Fruit fly (Drosophila melanogaster) whole organism, embryonic: ENCODE measurements around the gene xmas.

Experiments
- Atf-2 ChIP-seq: fragments of 200-800 bp; sonication (Bioruptor generic); optimal IDR thresholded peaks from 2 replicates; lab custom pipeline; 2016; ENCODE audit warnings: missing biosample characterization, missing genetic modification characterization
- Awh ChIP-seq: fragments of 200-800 bp; sonication (Bioruptor generic); IDR thresholded peaks from 2 replicates; pipeline ENCODE4, ENCODE4 v1.3.6; 2022; ENCODE audit warnings: missing biosample characterization, missing genetic modification characterization
- CG10147 ChIP-seq: fragments of 200-800 bp; sonication (Bioruptor generic); optimal IDR thresholded peaks from 2 replicates; lab custom pipeline; 2019; ENCODE audit warnings: missing biosample characterization, mild to moderate bottlenecking, missing genetic modification characterization, moderate library complexity
- CG1024 ChIP-seq: fragments of 200-800 bp; sonication (Bioruptor generic); IDR thresholded peaks from 2 replicates; pipeline ENCODE4 v1.3.6; 2022; ENCODE audit warnings: missing biosample characterization, missing genetic modification characterization
- CG11093 ChIP-seq: fragments of 200-800 bp; sonication (Bioruptor generic); IDR thresholded peaks from 3 replicates; pipeline ENCODE4 v1.3.6; 2022; ENCODE audit warnings: missing biosample characterization, missing genetic modification characterization
- CG11560 ChIP-seq: fragments of 200-800 bp; sonication (Bioruptor generic); IDR thresholded peaks from 3 replicates; pipeline ENCODE4 v1.3.6; 2022; ENCODE audit warnings: missing biosample characterization, missing genetic modification characterization
- CG11723 ChIP-seq: fragments of 200-800 bp; sonication (Bioruptor generic); optimal IDR thresholded peaks from 2 replicates; lab custom pipeline; 2017; ENCODE audit warnings: missing biosample characterization, mild to moderate bottlenecking, missing genetic modification characterization
- CG12299 ChIP-seq: fragments of 200-800 bp; sonication (Bioruptor generic); optimal IDR thresholded peaks from 2 replicates; lab custom pipeline; 2018; ENCODE audit warnings: missing biosample characterization, mild to moderate bottlenecking, missing genetic modification characterization
- CG14050 ChIP-seq: fragments of 200-800 bp; sonication (Bioruptor generic); IDR thresholded peaks from 3 replicates; pipeline ENCODE4 v1.3.6; 2022; ENCODE audit warnings: missing biosample characterization, missing genetic modification characterization
- CG1529 ChIP-seq: fragments of 200-800 bp; sonication (Bioruptor generic); optimal IDR thresholded peaks from 3 replicates; lab custom pipeline; 2018; ENCODE audit warnings: missing biosample characterization, missing genetic modification characterization
- CG17802 ChIP-seq: fragments of 200-800 bp; sonication (Bioruptor generic); optimal IDR thresholded peaks from 2 replicates; lab custom pipeline; 2018; ENCODE audit warnings: missing biosample characterization, mild to moderate bottlenecking, missing genetic modification characterization, moderate library complexity
- CG33557 ChIP-seq: fragments of 200-800 bp; sonication (Bioruptor generic); optimal IDR thresholded peaks from 2 replicates; lab custom pipeline; 2019; ENCODE audit warnings: missing biosample characterization, mild to moderate bottlenecking, missing genetic modification characterization, moderate library complexity
- CG4730 ChIP-seq: fragments of 200-800 bp; sonication (Bioruptor generic); IDR thresholded peaks from 2 replicates; pipeline ENCODE4 v1.3.6; 2022; ENCODE audit warnings: missing biosample characterization, missing genetic modification characterization
- CG5180 ChIP-seq: fragments of 200-800 bp; sonication (Bioruptor generic); optimal IDR thresholded peaks from 3 replicates; lab custom pipeline; 2017; ENCODE audit warnings: missing biosample characterization, missing genetic modification characterization, mild to moderate bottlenecking, moderate library complexity, missing genetic modification reagents
- CG6765 ChIP-seq: fragments of 200-800 bp; sonication (Bioruptor generic); optimal IDR thresholded peaks from 3 replicates; lab custom pipeline; 2017; ENCODE audit warnings: missing biosample characterization, mild to moderate bottlenecking, missing genetic modification characterization
- CG6791 ChIP-seq: fragments of 200-800 bp; sonication (Bioruptor generic); IDR thresholded peaks from 3 replicates; pipeline ENCODE4 v1.3.6; 2022; ENCODE audit warnings: missing biosample characterization, missing genetic modification characterization; ENCODE audit not compliant: partially characterized antibody
- CG7357 ChIP-seq: fragments of 200-800 bp; sonication (Bioruptor generic); IDR thresholded peaks from 3 replicates; pipeline ENCODE4 v1.3.6; 2022; ENCODE audit warnings: missing biosample characterization, missing genetic modification characterization
- CG8388 ChIP-seq: fragments of 200-800 bp; sonication (Bioruptor generic); optimal IDR thresholded peaks from 2 replicates; lab custom pipeline; 2019; ENCODE audit warnings: missing biosample characterization, mild to moderate bottlenecking, missing genetic modification characterization, moderate library complexity
- CTCF ChIP-seq: fragments of 200-800 bp; sonication (Bioruptor generic); optimal IDR thresholded peaks from 2 replicates; lab custom pipeline; 2017; ENCODE audit warnings: missing biosample characterization, mild to moderate bottlenecking, missing genetic modification characterization, moderate library complexity
- Deaf1 ChIP-seq: fragments of 200-800 bp; optimal IDR thresholded peaks from 3 replicates; lab custom pipeline; 2019; ENCODE audit warnings: missing biosample characterization, mild to moderate bottlenecking, missing genetic modification characterization, moderate library complexity
- Dek ChIP-seq: fragments of 200-800 bp; sonication (Bioruptor generic); optimal IDR thresholded peaks from 3 replicates; lab custom pipeline; 2019; ENCODE audit warnings: missing biosample characterization, mild to moderate bottlenecking, missing genetic modification characterization, moderate library complexity
- Dfd ChIP-seq, 2 experiments: fragments of >200 bp; optimal IDR thresholded peaks; 2 replicates each; lab custom pipeline; 2017; ENCODE audit warnings: missing biosample characterization in 2 of 2, missing genetic modification characterization in 2 of 2
- Dip3 ChIP-seq: fragments of 200-800 bp; sonication (Bioruptor generic); optimal IDR thresholded peaks from 3 replicates; lab custom pipeline; 2016; ENCODE audit warnings: missing biosample characterization, missing genetic modification characterization
- ERR ChIP-seq: fragments of 200-800 bp; sonication (Bioruptor generic); optimal IDR thresholded peaks from 2 replicates; lab custom pipeline; 2016; ENCODE audit warnings: missing biosample characterization, missing genetic modification characterization
- Ets65A ChIP-seq: fragments of 200-800 bp; sonication (Bioruptor generic); peaks from one replicate; lab custom pipeline; 2016; ENCODE audit warnings: missing biosample characterization, missing genetic modification characterization
- GATAe ChIP-seq: fragments of 200-800 bp; sonication (Bioruptor generic); conservative IDR thresholded peaks from 2 replicates; pipeline ENCODE4 v1.3.6; 2022; ENCODE audit warnings: missing biosample characterization, missing genetic modification characterization
- HHEX ChIP-seq: fragments of 200-800 bp; sonication (Bioruptor generic); optimal IDR thresholded peaks from 3 replicates; lab custom pipeline; 2017; ENCODE audit warnings: missing biosample characterization, mild to moderate bottlenecking, missing genetic modification characterization, missing genetic modification reagents
- HmgD ChIP-seq: fragments of 200-800 bp; sonication (Bioruptor generic); optimal IDR thresholded peaks from 3 replicates; lab custom pipeline; 2016; ENCODE audit warnings: missing biosample characterization, missing genetic modification characterization
- Nf-YA ChIP-seq: fragments of 200-800 bp; sonication (Bioruptor generic); IDR thresholded peaks from 2 replicates; pipeline ENCODE4 v1.3.6; 2022; ENCODE audit warnings: missing biosample characterization, missing genetic modification characterization
- Oli ChIP-seq: fragments of 200-800 bp; sonication (Bioruptor generic); optimal IDR thresholded peaks from 2 replicates; lab custom pipeline; 2018; ENCODE audit warnings: missing biosample characterization, mild to moderate bottlenecking, missing genetic modification characterization, moderate library complexity
- Side ChIP-seq: fragments of 200-800 bp; sonication (Bioruptor generic); optimal IDR thresholded peaks from 2 replicates; lab custom pipeline; 2016; ENCODE audit warnings: missing biosample characterization, missing genetic modification characterization
- Sox100B ChIP-seq: fragments of 200-800 bp; sonication (Bioruptor generic); optimal IDR thresholded peaks from 3 replicates; lab custom pipeline; 2018; ENCODE audit warnings: missing biosample characterization, mild to moderate bottlenecking, missing genetic modification characterization
- Sry-β ChIP-seq: fragments of 200-800 bp; sonication (Bioruptor generic); optimal IDR thresholded peaks from 2 replicates; lab custom pipeline; 2018; ENCODE audit warnings: missing biosample characterization, mild to moderate bottlenecking, missing genetic modification characterization, moderate library complexity
- Ssrp ChIP-seq: fragments of 200-800 bp; sonication (Bioruptor generic); optimal IDR thresholded peaks from 2 replicates; lab custom pipeline; 2018; ENCODE audit warnings: missing biosample characterization, mild to moderate bottlenecking, missing genetic modification characterization, moderate library complexity
- abd-A ChIP-seq: fragments of 200-800 bp; sonication (Bioruptor generic); optimal IDR thresholded peaks from 3 replicates; lab custom pipeline; 2019; ENCODE audit warnings: missing biosample characterization, mild to moderate bottlenecking, missing genetic modification characterization, moderate library complexity
- bigmax ChIP-seq: fragments of 200-800 bp; sonication (Bioruptor generic); optimal IDR thresholded peaks from 2 replicates; lab custom pipeline; 2018; ENCODE audit warnings: missing biosample characterization, mild to moderate bottlenecking, missing genetic modification characterization
- chm ChIP-seq: fragments of 200-800 bp; sonication (Bioruptor generic); IDR thresholded peaks from 2 replicates; pipeline ENCODE4 v1.3.6; 2022; ENCODE audit warnings: missing biosample characterization, missing genetic modification characterization
- crol ChIP-seq: fragments of 200-800 bp; sonication (Bioruptor generic); IDR thresholded peaks from 2 replicates; pipeline ENCODE4 v1.3.6; 2022; ENCODE audit warnings: missing biosample characterization, missing genetic modification characterization
- dan ChIP-seq: fragments of 200-800 bp; sonication (Bioruptor generic); IDR thresholded peaks from 2 replicates; pipeline ENCODE4 v1.3.6; 2022; ENCODE audit warnings: missing biosample characterization, missing genetic modification characterization
- dati ChIP-seq: fragments of 200-800 bp; sonication (Bioruptor generic); IDR thresholded peaks from 2 replicates; pipeline ENCODE4 v1.3.6; 2022; ENCODE audit warnings: missing biosample characterization, missing genetic modification characterization
- exex ChIP-seq: fragments of 200-800 bp; sonication (Bioruptor generic); optimal IDR thresholded peaks from 4 replicates; lab custom pipeline; 2018; ENCODE audit warnings: missing biosample characterization, mild to moderate bottlenecking, missing genetic modification characterization, moderate library complexity
- eyg ChIP-seq: fragments of 200-800 bp; sonication (Bioruptor generic); optimal IDR thresholded peaks from 3 replicates; lab custom pipeline; 2016; ENCODE audit warnings: missing biosample characterization, missing genetic modification characterization
- otp ChIP-seq: fragments of 200-800 bp; sonication (Bioruptor generic); IDR thresholded peaks from 3 replicates; pipeline ENCODE4, ENCODE4 v1.3.6; 2022; ENCODE audit warnings: missing biosample characterization, missing genetic modification characterization
- pfk ChIP-seq: fragments of 200-800 bp; sonication (Bioruptor generic); optimal IDR thresholded peaks from 2 replicates; lab custom pipeline; 2018; ENCODE audit warnings: missing biosample characterization, mild to moderate bottlenecking, missing genetic modification characterization, moderate library complexity
- pzg ChIP-seq: fragments of 200-800 bp; sonication (Bioruptor generic); optimal IDR thresholded peaks from 3 replicates; lab custom pipeline; 2018; ENCODE audit warnings: missing biosample characterization, mild to moderate bottlenecking, missing genetic modification characterization, moderate library complexity
- repo ChIP-seq: fragments of 200-800 bp; sonication (Bioruptor generic); optimal IDR thresholded peaks from 2 replicates; lab custom pipeline; 2016; ENCODE audit warnings: missing biosample characterization, missing genetic modification characterization
- rib ChIP-seq: fragments of 200-800 bp; sonication (Bioruptor generic); IDR thresholded peaks from 2 replicates; pipeline ENCODE4 v1.3.6; 2022; ENCODE audit warnings: missing biosample characterization, missing genetic modification characterization
- seq ChIP-seq: fragments of 200-800 bp; sonication (Bioruptor generic); IDR thresholded peaks from 2 replicates; pipeline ENCODE4 v1.3.6; 2022; ENCODE audit warnings: missing biosample characterization, missing genetic modification characterization
- ssp ChIP-seq: fragments of 200-800 bp; sonication (Bioruptor generic); IDR thresholded peaks from 2 replicates; pipeline ENCODE4 v1.3.6; 2022; ENCODE audit warnings: missing biosample characterization, missing genetic modification characterization
- tap ChIP-seq: fragments of 200-800 bp; optimal IDR thresholded peaks from 3 replicates; lab custom pipeline; 2019; ENCODE audit warnings: missing biosample characterization, mild to moderate bottlenecking, missing genetic modification characterization, moderate library complexity

The xmas gene

dm6 chrX:17123545-17124203, 35.4 kb downstream of the xmas start (continued):
- TF ChIP-seq Sry-β (no peak), tap (tag; lab: Kevin White, UChicago) (peak; percentile 80), CG10147 (GFP tag; lab: Kevin White, UChicago) (peak; percentile 69), Ssrp (tag; lab: Kevin White, UChicago) (peak; percentile 60), CG1024 (GFP tag; lab: Robert Waterston, UW) (peak; percentile 50; the same call in 1 of the 2 replicates), ssp (GFP tag; lab: Robert Waterston, UW) (0 out of 2 replicates have a peak, but pooled peaks have one; percentile 38), Oli (peak; percentile 82), dati (GFP tag; lab: Robert Waterston, UW) (no peak), CG14050 (peak; percentile 73; the same call in 2 of the 3 replicates), Deaf1 (tag; lab: Kevin White, UChicago) (peak; percentile 35), CG11560 (tag; lab: Robert Waterston, UW) (peak; percentile 46; the same call in 1 of the 3 replicates), Ets65A (peak; percentile 89), Dfd (GFP tag; optimal IDR thresholded peaks at IDR 0.05; lab: Kevin White, UChicago) (no peak), ERR (no peak), rib (GFP tag; lab: Robert Waterston, UW) (no peak), crol (peak; percentile 82), HmgD (no peak), GATAe (no peak; the same call in 1 of the 2 replicates), CG7357 (GFP tag; lab: Robert Waterston, UW) (peak; percentile 54; the same call in 1 of the 3 replicates), Awh (peak; percentile 41; the same call in 1 of the 2 replicates), CG11093 (GFP tag; lab: Robert Waterston, UW) (0 out of 3 replicates have a peak, but pooled peaks have one; percentile 33), Nf-YA (GFP tag; lab: Robert Waterston, UW) (peak; percentile 52), seq (GFP tag; lab: Robert Waterston, UW) (peak; percentile 41; the same call in 1 of the 2 replicates), CG17802 (tag; lab: Kevin White, UChicago) (peak; percentile 20), pfk (GFP tag; lab: Kevin White, UChicago) (no peak), CG6791 (GFP tag; lab: Robert Waterston, UW) (no peak), CG33557 (GFP tag; lab: Kevin White, UChicago) (no peak), CG1529 (GFP tag; lab: Kevin White, UChicago) (peak; percentile 58), otp (GFP tag; lab: Robert Waterston, UW) (0 out of 3 replicates have a peak, but pooled peaks have one; percentile 40), CG11723 (GFP tag; lab: Kevin White, UChicago) (peak; percentile 44), CG5180 (GFP tag; lab: Kevin White, UChicago) (peak; percentile 64), CG8388 (GFP tag; lab: Kevin White, UChicago) (peak; percentile 56), pzg (GFP tag; lab: Kevin White, UChicago) (no peak), HHEX (GFP tag; lab: Kevin White, UChicago) (peak; percentile 42), CTCF (GFP tag; lab: Kevin White, UChicago) (no peak), exex (tag; lab: Kevin White, UChicago) (no peak), Atf-2 (GFP tag; lab: Kevin White, UChicago) (peak; percentile 41), chm (GFP tag; lab: Robert Waterston, UW) (peak; percentile 59), Side (GFP tag; lab: Kevin White, UChicago) (peak; percentile 15), eyg (GFP tag; lab: Kevin White, UChicago) (no peak), Dek (peak; percentile 74), CG12299 (peak; percentile 58), bigmax (GFP tag; lab: Kevin White, UChicago) (no peak), CG6765 (peak; percentile 22), abd-A (no peak), dan (GFP tag; lab: Robert Waterston, UW) (no peak), CG4730 (GFP tag; lab: Robert Waterston, UW) (0 out of 2 replicates have a peak, but pooled peaks have one; percentile 38), repo (GFP tag; lab: Kevin White, UChicago) (no peak), Sox100B (GFP tag; lab: Kevin White, UChicago) (peak; percentile 68), Dip3 (peak; percentile 20)
